Fruit fly (Drosophila melanogaster) whole organism, embryonic: Measurements from ENCODE around the gene CG14102.
A peak's percentile ranks its signal among the peaks of the same experiment; 100 is the strongest.

Experiments used
- BtbVII ChIP-seq: fragments of 200-800 bp; sonication (Bioruptor generic); optimal IDR thresholded peaks from 3 replicates; lab custom pipeline; 2017; ENCODE audit warnings: missing biosample characterization, mild to moderate bottlenecking, missing genetic modification characterization
- CG13296 ChIP-seq: fragments of 200-800 bp; sonication (Bioruptor generic); optimal IDR thresholded peaks from 3 replicates; lab custom pipeline; 2018; ENCODE audit warnings: missing biosample characterization, mild to moderate bottlenecking, missing genetic modification characterization
- CG13775 ChIP-seq: fragments of 200-800 bp; sonication (Bioruptor generic); optimal IDR thresholded peaks from 3 replicates; lab custom pipeline; 2017; ENCODE audit warnings: missing biosample characterization, mild to moderate bottlenecking, missing genetic modification characterization
- CG14965 ChIP-seq: fragments of 200-800 bp; sonication (Bioruptor generic); optimal IDR thresholded peaks from 2 replicates; lab custom pipeline; 2016; ENCODE audit warnings: missing biosample characterization, missing genetic modification characterization, borderline replicate concordance
- CG15514 ChIP-seq: fragments of 200-800 bp; sonication (Bioruptor generic); optimal IDR thresholded peaks from 3 replicates; lab custom pipeline; 2017; ENCODE audit warnings: missing biosample characterization, missing genetic modification characterization, mild to moderate bottlenecking, moderate library complexity, missing genetic modification reagents
- CG17359 ChIP-seq: fragments of 200-800 bp; sonication (Bioruptor generic); optimal IDR thresholded peaks from 3 replicates; lab custom pipeline; 2018; ENCODE audit warnings: missing biosample characterization, mild to moderate bottlenecking, missing genetic modification characterization, moderate library complexity
- CG17568 ChIP-seq: fragments of 200-800 bp; sonication (Bioruptor generic); optimal IDR thresholded peaks from 2 replicates; lab custom pipeline; 2018; ENCODE audit warnings: missing biosample characterization, mild to moderate bottlenecking, missing genetic modification characterization, moderate library complexity
- CG18011 ChIP-seq: fragments of 200-800 bp; sonication (Bioruptor generic); optimal IDR thresholded peaks from 2 replicates; lab custom pipeline; 2017; ENCODE audit warnings: missing biosample characterization, missing genetic modification characterization, mild to moderate bottlenecking, moderate library complexity, missing genotype
- CG2120 ChIP-seq: fragments of 200-800 bp; sonication (Bioruptor generic); optimal IDR thresholded peaks from 3 replicates; lab custom pipeline; 2016; ENCODE audit warnings: missing biosample characterization, missing genetic modification characterization
- CG2712 ChIP-seq: fragments of 200-800 bp; optimal IDR thresholded peaks from 3 replicates; lab custom pipeline; 2019; ENCODE audit warnings: missing biosample characterization, mild to moderate bottlenecking, missing genetic modification characterization, moderate library complexity
- CG4617 ChIP-seq: fragments of 200-800 bp; sonication (Bioruptor generic); optimal IDR thresholded peaks from 3 replicates; lab custom pipeline; 2016; ENCODE audit warnings: missing biosample characterization, missing genetic modification characterization, borderline replicate concordance
- CG6254 ChIP-seq: fragments of 200-800 bp; sonication (Bioruptor generic); optimal IDR thresholded peaks from 3 replicates; lab custom pipeline; 2017; ENCODE audit warnings: mild to moderate bottlenecking, missing biosample characterization, missing genetic modification reagents, missing genetic modification characterization
- CG7745 ChIP-seq: fragments of 200-800 bp; sonication (Bioruptor generic); optimal IDR thresholded peaks from 2 replicates; lab custom pipeline; 2018; ENCODE audit warnings: missing biosample characterization, mild to moderate bottlenecking, missing genetic modification characterization, moderate library complexity
- CG7786 ChIP-seq: fragments of 200-800 bp; sonication (Bioruptor generic); optimal IDR thresholded peaks from 2 replicates; lab custom pipeline; 2016; ENCODE audit warnings: missing biosample characterization, missing genetic modification characterization
- CG7839 ChIP-seq: fragments of 200-800 bp; sonication (Bioruptor generic); optimal IDR thresholded peaks from 3 replicates; lab custom pipeline; 2018; ENCODE audit warnings: missing biosample characterization, mild to moderate bottlenecking, missing genetic modification characterization, moderate library complexity
- CG8089 ChIP-seq: fragments of 200-800 bp; sonication (Bioruptor generic); optimal IDR thresholded peaks from 3 replicates; lab custom pipeline; 2016; ENCODE audit warnings: missing biosample characterization, missing genetic modification characterization
- CG8924 ChIP-seq: fragments of 200-800 bp; optimal IDR thresholded peaks from 3 replicates; lab custom pipeline; 2019; ENCODE audit warnings: missing biosample characterization, mild to moderate bottlenecking, missing genetic modification characterization, moderate library complexity
- CTCF ChIP-seq: fragments of 200-800 bp; sonication (Bioruptor generic); optimal IDR thresholded peaks from 2 replicates; lab custom pipeline; 2017; ENCODE audit warnings: missing biosample characterization, mild to moderate bottlenecking, missing genetic modification characterization, moderate library complexity
- D19A ChIP-seq: fragments of 200-800 bp; optimal IDR thresholded peaks from 3 replicates; lab custom pipeline; 2019; ENCODE audit warnings: missing biosample characterization, mild to moderate bottlenecking, missing genetic modification characterization, moderate library complexity
- E2f1 ChIP-seq: fragments of 200-800 bp; sonication (Bioruptor generic); IDR thresholded peaks from 2 replicates; pipeline ENCODE4 v1.3.6; 2022; ENCODE audit warnings: missing biosample characterization, missing genetic modification characterization
- GATAe ChIP-seq: fragments of 200-800 bp; sonication (Bioruptor generic); conservative IDR thresholded peaks from 2 replicates; pipeline ENCODE4 v1.3.6; 2022; ENCODE audit warnings: missing biosample characterization, missing genetic modification characterization
- Gsc ChIP-seq: fragments of 200-800 bp; sonication (Bioruptor generic); IDR thresholded peaks from 2 replicates; pipeline ENCODE4 v1.3.6; 2022; ENCODE audit warnings: missing biosample characterization, missing genetic modification characterization
- HmgZ ChIP-seq: fragments of 200-800 bp; sonication (Bioruptor generic); optimal IDR thresholded peaks from 2 replicates; lab custom pipeline; 2018; ENCODE audit warnings: missing biosample characterization, mild to moderate bottlenecking, missing genetic modification characterization
- Mad ChIP-seq: fragments of 200-800 bp; sonication (Bioruptor generic); optimal IDR thresholded peaks from 2 replicates; lab custom pipeline; 2016; ENCODE audit warnings: missing biosample characterization, missing genetic modification characterization
- Mes4 ChIP-seq: fragments of 200-800 bp; sonication (Bioruptor generic); optimal IDR thresholded peaks from 2 replicates; lab custom pipeline; 2016; ENCODE audit warnings: missing biosample characterization, missing genetic modification characterization
- NC2α ChIP-seq: fragments of 200-800 bp; sonication (Bioruptor generic); optimal IDR thresholded peaks from 2 replicates; lab custom pipeline; 2016; ENCODE audit warnings: missing biosample characterization, missing genetic modification characterization
- PHDP ChIP-seq: fragments of 200-800 bp; sonication (Bioruptor generic); optimal IDR thresholded peaks from 3 replicates; lab custom pipeline; 2018; ENCODE audit warnings: missing biosample characterization, mild to moderate bottlenecking, missing genetic modification characterization, moderate library complexity
- Rfx ChIP-seq: fragments of 200-800 bp; sonication (Bioruptor generic); IDR thresholded peaks from 2 replicates; pipeline ENCODE4 v1.3.6; 2022; ENCODE audit warnings: missing biosample characterization, missing genetic modification characterization
- Sin3A ChIP-seq: fragments of >200 bp; optimal IDR thresholded peaks from 2 replicates; lab custom pipeline; 2018
- abd-A ChIP-seq: fragments of 200-800 bp; sonication (Bioruptor generic); optimal IDR thresholded peaks from 3 replicates; lab custom pipeline; 2019; ENCODE audit warnings: missing biosample characterization, mild to moderate bottlenecking, missing genetic modification characterization, moderate library complexity
- ac ChIP-seq: fragments of 200-800 bp; sonication (Bioruptor generic); optimal IDR thresholded peaks from 3 replicates; lab custom pipeline; 2017; ENCODE audit warnings: missing biosample characterization, mild to moderate bottlenecking, missing genetic modification characterization
- cad ChIP-seq: fragments of >200 bp; optimal IDR thresholded peaks from 2 replicates; lab custom pipeline; 2017; ENCODE audit warnings: missing biosample characterization, missing genetic modification characterization
- crol ChIP-seq: fragments of 200-800 bp; sonication (Bioruptor generic); IDR thresholded peaks from 2 replicates; pipeline ENCODE4 v1.3.6; 2022; ENCODE audit warnings: missing biosample characterization, missing genetic modification characterization
- da ChIP-seq: fragments of 200-800 bp; sonication (Bioruptor generic); optimal IDR thresholded peaks from 2 replicates; lab custom pipeline; 2016; ENCODE audit warnings: missing biosample characterization, missing genetic modification characterization
- dmrt99B ChIP-seq: fragments of 200-800 bp; sonication (Bioruptor generic); optimal IDR thresholded peaks from 2 replicates; lab custom pipeline; 2018; ENCODE audit warnings: missing biosample characterization, mild to moderate bottlenecking, missing genetic modification characterization, moderate library complexity
- dpn ChIP-seq, 2 experiments: fragments of 200-800 bp; sonication (Bioruptor generic); optimal IDR thresholded peaks; 3 replicates each; lab custom pipeline; 2016; ENCODE audit warnings: missing biosample characterization in 2 of 2, missing genetic modification characterization in 2 of 2
- en ChIP-seq: fragments of 200-800 bp; sonication (Bioruptor generic); optimal IDR thresholded peaks from 2 replicates; lab custom pipeline; 2016; ENCODE audit warnings: missing biosample characterization, missing genetic modification characterization
- ewg ChIP-seq: fragments of 200-800 bp; sonication (Bioruptor generic); optimal IDR thresholded peaks from 3 replicates; lab custom pipeline; 2017; ENCODE audit warnings: mild to moderate bottlenecking, missing biosample characterization, missing genetic modification reagents, missing genetic modification characterization
- fd102C ChIP-seq: fragments of 200-800 bp; sonication (Bioruptor generic); optimal IDR thresholded peaks from 2 replicates; lab custom pipeline; 2018; ENCODE audit warnings: missing biosample characterization, mild to moderate bottlenecking, missing genetic modification characterization, moderate library complexity
- jumu ChIP-seq: fragments of 200-800 bp; sonication (Bioruptor generic); optimal IDR thresholded peaks from 3 replicates; lab custom pipeline; 2016; ENCODE audit warnings: missing biosample characterization, missing genetic modification characterization
- knrl ChIP-seq: fragments of 200-800 bp; sonication (Bioruptor generic); IDR thresholded peaks from 3 replicates; pipeline ENCODE4 v1.3.6; 2022; ENCODE audit warnings: missing biosample characterization, missing genetic modification characterization; ENCODE audit not compliant: partially characterized antibody
- lab ChIP-seq: fragments of 200-800 bp; sonication (Bioruptor generic); optimal IDR thresholded peaks from 3 replicates; lab custom pipeline; 2017; ENCODE audit warnings: missing biosample characterization, missing genetic modification characterization, mild to moderate bottlenecking, moderate library complexity, missing genetic modification reagents
- mam ChIP-seq: fragments of 200-800 bp; sonication (Bioruptor generic); optimal IDR thresholded peaks from 3 replicates; lab custom pipeline; 2016; ENCODE audit warnings: missing biosample characterization, missing genetic modification characterization
- org-1 ChIP-seq: fragments of 200-800 bp; sonication (Bioruptor generic); optimal IDR thresholded peaks from 2 replicates; lab custom pipeline; 2017; ENCODE audit warnings: missing biosample characterization, missing genetic modification characterization
- otp ChIP-seq: fragments of 200-800 bp; sonication (Bioruptor generic); IDR thresholded peaks from 3 replicates; pipeline ENCODE4, ENCODE4 v1.3.6; 2022; ENCODE audit warnings: missing biosample characterization, missing genetic modification characterization
- p53 ChIP-seq: fragments of 200-800 bp; sonication (Bioruptor generic); optimal IDR thresholded peaks from 2 replicates; lab custom pipeline; 2016; ENCODE audit warnings: missing biosample characterization, missing genetic modification characterization
- prd ChIP-seq, 3 experiments: fragments of >200 bp in 2 of 3; fragments of 200-800 bp in 1 of 3; sonication (Bioruptor generic) in 1 of 3; optimal IDR thresholded peaks in 2 of 3; IDR thresholded peaks in 1 of 3; 2 replicates in 2 of 3; 3 replicates in 1 of 3; pipeline versions ENCODE4 v1.3.6 to Lab custom; 2017 to 2022; ENCODE audit warnings: missing biosample characterization in 1 of 3, missing genetic modification characterization in 1 of 3
- scrt ChIP-seq: fragments of 200-800 bp; sonication (Bioruptor generic); optimal IDR thresholded peaks from 2 replicates; lab custom pipeline; 2018; ENCODE audit warnings: missing biosample characterization, mild to moderate bottlenecking, missing genetic modification characterization, moderate library complexity
- slp2 ChIP-seq: fragments of 200-800 bp; sonication (Bioruptor generic); optimal IDR thresholded peaks from 2 replicates; lab custom pipeline; 2016; ENCODE audit warnings: missing biosample characterization, missing genetic modification characterization
- wor ChIP-seq: fragments of 200-800 bp; sonication (Bioruptor generic); IDR thresholded peaks from 2 replicates; pipeline ENCODE4 v1.3.6; 2022; ENCODE audit warnings: missing biosample characterization, missing genetic modification characterization
- zfh2 ChIP-seq: fragments of 200-800 bp; sonication (Bioruptor generic); optimal IDR thresholded peaks from 2 replicates; lab custom pipeline; 2016; ENCODE audit warnings: missing biosample characterization, missing genetic modification characterization

CG14102 gene

dm6 chr3L:19793438-19793998 lies 7.6 kb downstream of the CG14102 start, which contains the start of the genes CG42637, Gyc76C and SREBP (continued):
- TF ChIP-seq crol (GFP tag; lab: Robert Waterston, UW) = no peak
- TF ChIP-seq knrl (GFP tag; lab: Robert Waterston, UW) = peak; percentile 56; the same call in 2 of the 3 replicates
- TF ChIP-seq CG4617 (GFP tag; lab: Kevin White, UChicago) = peak; percentile 38
- TF ChIP-seq CG8924 (tag; lab: Kevin White, UChicago) = peak; percentile 60
- TF ChIP-seq PHDP = no peak
- peak; percentile 75 for TF ChIP-seq CTCF
- TF ChIP-seq GATAe (GFP tag; lab: Robert Waterston, UW) = no peak
- TF ChIP-seq org-1 = no peak
- TF ChIP-seq CG18011 (GFP tag; lab: Kevin White, UChicago) = no peak
- TF ChIP-seq abd-A (tag; lab: Kevin White, UChicago) = peak; percentile 60
- TF ChIP-seq CG17568 (GFP tag; lab: Kevin White, UChicago) = no peak
- TF ChIP-seq ac (GFP tag; lab: Kevin White, UChicago) = no peak
- TF ChIP-seq CG6254 (GFP tag; lab: Kevin White, UChicago) = no peak
- TF ChIP-seq da (GFP tag; lab: Kevin White, UChicago) = no peak
- TF ChIP-seq lab (GFP tag; lab: Kevin White, UChicago) = peak; percentile 40
- no peak for TF ChIP-seq mam (GFP tag; lab: Kevin White, UChicago)
- TF ChIP-seq CG13775 (GFP tag; lab: Kevin White, UChicago) = no peak
- no peak for TF ChIP-seq cad (GFP tag; lab: Kevin White, UChicago)
- no peak for TF ChIP-seq fd102C (GFP tag; lab: Kevin White, UChicago)
- TF ChIP-seq BtbVII (GFP tag; lab: Kevin White, UChicago) = no peak
- TF ChIP-seq en (GFP tag; lab: Kevin White, UChicago) = no peak
- TF ChIP-seq otp (GFP tag; lab: Robert Waterston, UW) = no peak
- peak; percentile 31; the same call in 1 of the 2 replicates for TF ChIP-seq E2f1 (GFP tag; lab: Robert Waterston, UW)
- TF ChIP-seq Mad (GFP tag; lab: Kevin White, UChicago) = no peak
- TF ChIP-seq CG13296 (GFP tag; lab: Kevin White, UChicago) = no peak
- TF ChIP-seq D19A (tag; lab: Kevin White, UChicago) = no peak
- TF ChIP-seq CG7839 (tag; lab: Kevin White, UChicago) = no peak
- TF ChIP-seq HmgZ (tag; lab: Kevin White, UChicago) = peak; percentile 63
- peak; percentile 49 for TF ChIP-seq CG2712
- TF ChIP-seq CG8089 (GFP tag; lab: Kevin White, UChicago) = no peak
- TF ChIP-seq zfh2 (GFP tag; lab: Kevin White, UChicago) = no peak
- no peak for TF ChIP-seq CG7786 (GFP tag; lab: Kevin White, UChicago)
- peak; percentile 2 for TF ChIP-seq p53
- TF ChIP-seq CG14965 = no peak
- no peak for TF ChIP-seq NC2α
- no peak for TF ChIP-seq scrt
- TF ChIP-seq Gsc = no peak
- TF ChIP-seq CG17359 (tag; lab: Kevin White, UChicago) = no peak
- peak; percentile 47; the same call in 1 of the 2 replicates for TF ChIP-seq Rfx (GFP tag; lab: Robert Waterston, UW)
- no peak for TF ChIP-seq jumu (GFP tag; lab: Kevin White, UChicago)
- no peak for TF ChIP-seq prd (optimal IDR thresholded peaks at IDR 0.05; lab: Kevin White, UChicago)
- TF ChIP-seq prd (GFP tag; IDR thresholded peaks at IDR 0.05; lab: Robert Waterston, UW) = no peak
- no peak for TF ChIP-seq slp2 (GFP tag; lab: Kevin White, UChicago)
- TF ChIP-seq Sin3A (lab: Kevin White, UChicago) = peak; percentile 47
- no peak for TF ChIP-seq Mes4
- TF ChIP-seq ewg (GFP tag; lab: Kevin White, UChicago) = peak; percentile 28
- TF ChIP-seq CG15514 (GFP tag; lab: Kevin White, UChicago) = peak; percentile 100
- TF ChIP-seq wor (GFP tag; lab: Robert Waterston, UW) = no peak
- no peak for TF ChIP-seq dmrt99B (tag; lab: Kevin White, UChicago)
- TF ChIP-seq CG7745 (tag; lab: Kevin White, UChicago) = no peak
- no peak for TF ChIP-seq dpn (GFP tag; optimal IDR thresholded peaks at IDR 0.05; lab: Kevin White, UChicago)
- no peak for TF ChIP-seq CG2120
